Fruit fly (Drosophila melanogaster) whole organism, pupa: ENCODE measurements around the gene Dif.

Source experiments
- CG12605 ChIP-seq: fragments of 200-800 bp; sonication (Bioruptor generic); IDR thresholded peaks from 2 replicates; pipeline ENCODE4 v1.3.6; 2022; ENCODE audit warnings: missing biosample characterization, missing genetic modification characterization
- CG32121 ChIP-seq: fragments of 200-800 bp; sonication (Bioruptor generic); IDR thresholded peaks from 2 replicates; pipeline ENCODE4 v1.3.6; 2022; ENCODE audit warnings: missing biosample characterization, missing genetic modification characterization
- CG9948 ChIP-seq: fragments of 200-800 bp; sonication (Bioruptor generic); optimal IDR thresholded peaks from 2 replicates; lab custom pipeline; 2018; ENCODE audit warnings: missing biosample characterization, mild to moderate bottlenecking, missing genetic modification characterization, moderate library complexity
- Pif1A ChIP-seq: fragments of 200-800 bp; sonication (Bioruptor generic); optimal IDR thresholded peaks from 3 replicates; lab custom pipeline; 2016; ENCODE audit warnings: missing biosample characterization, missing genetic modification characterization
- Snoo ChIP-seq: fragments of 200-800 bp; sonication (Bioruptor generic); optimal IDR thresholded peaks from 3 replicates; lab custom pipeline; 2017; ENCODE audit warnings: missing biosample characterization, mild to moderate bottlenecking, missing genetic modification characterization, inconsistent platforms
- fd96Ca ChIP-seq: fragments of 200-800 bp; sonication (Bioruptor generic); IDR thresholded peaks from 3 replicates; pipeline ENCODE4 v1.3.6; 2022; ENCODE audit warnings: missing biosample characterization, missing genetic modification characterization

- TF ChIP-seq fd96Ca (GFP tag; lab: Robert Waterston, UW) (no peak), CG12605 (GFP tag; lab: Robert Waterston, UW) (no peak), CG9948 (tag; lab: Kevin White, UChicago) (no peak), Pif1A (GFP tag; lab: Kevin White, UChicago) (no peak), Snoo (no peak), CG32121 (GFP tag; lab: Robert Waterston, UW) (no peak)
Observed at dm6 chr2L:17402493-17402892, 30.5 kb downstream of the Dif start.
